Worm (Caenorhabditis elegans): Measurements from ENCODE around the gene aqp-11.

The aqp-11 gene

ce11 chrIII:13686309-13686708, 13.2 kb downstream of the aqp-11 start, which contains the start of gene dyf-2:
Gene dyf-2 (minus strand): TSS chrIII:13686445.
- TF ChIP-seq sptf-1 (tag; optimal IDR thresholded peaks at IDR 0.05) (no peak), nhr-2 (tag; optimal IDR thresholded peaks at IDR 0.05) (no peak), elt-3 (tag; optimal IDR thresholded peaks at IDR 0.05) (no peak), nhr-237 (tag; optimal IDR thresholded peaks at IDR 0.05) (no peak), blmp-1 (tag; optimal IDR thresholded peaks at IDR 0.05) (no peak), lin-32 (GFP tag; optimal IDR thresholded peaks at IDR 0.05) (no peak)

ce11 chrIII:13687211-13687610, 14.1 kb downstream of the aqp-11 start, which contains the start of gene cul-2:
Gene cul-2 (plus strand): TSS chrIII:13687269.
- no peak for TF ChIP-seq lin-13 (tag; optimal IDR thresholded peaks at IDR 0.05)
- TF ChIP-seq zip-8 (tag; optimal IDR thresholded peaks at IDR 0.05) = no peak
- TF ChIP-seq ces-1 (GFP tag; optimal IDR thresholded peaks at IDR 0.05) = peak; percentile 15
- peak; percentile 7 for TF ChIP-seq pha-4 (tag; optimal IDR thresholded peaks at IDR 0.05)
- TF ChIP-seq lin-32 (GFP tag; optimal IDR thresholded peaks at IDR 0.05) = no peak
- peak; percentile 49 for TF ChIP-seq ceh-39 (tag; optimal IDR thresholded peaks at IDR 0.05)
- TF ChIP-seq mep-1 (tag; optimal IDR thresholded peaks at IDR 0.05) = peak; percentile 44

ce11 chrIII:13692555-13692954, 19.5 kb downstream of the aqp-11 start, which contains the start of gene cyn-2:
Gene cyn-2 (plus strand): TSS chrIII:13692668.
- TF ChIP-seq nhr-12 (tag; optimal IDR thresholded peaks at IDR 0.05) (no peak), elt-3 (tag; optimal IDR thresholded peaks at IDR 0.05) (no peak), pha-4 (tag; optimal IDR thresholded peaks at IDR 0.05) (no peak), unc-62 (GFP tag; optimal IDR thresholded peaks at IDR 0.05) (no peak), nhr-76 (tag; optimal IDR thresholded peaks at IDR 0.05) (no peak)

ce11 chrIII:13693187-13693586, 20.1 kb downstream of the aqp-11 start:
- TF ChIP-seq unc-39 (tag; optimal IDR thresholded peaks at IDR 0.05) = no peak

ce11 chrIII:13694048-13694447, 21.0 kb downstream of the aqp-11 start:
- TF ChIP-seq elt-1 (tag; optimal IDR thresholded peaks at IDR 0.05; ENCODE audit: borderline replicate concordance, insufficient read depth) (no peak), ceh-43 (GFP tag; optimal IDR thresholded peaks at IDR 0.05) (no peak), unc-39 (tag; optimal IDR thresholded peaks at IDR 0.05) (no peak), nhr-237 (tag; optimal IDR thresholded peaks at IDR 0.05) (no peak), cnd-1 (tag; optimal IDR thresholded peaks at IDR 0.05) (peak; percentile 53), ces-1 (GFP tag; optimal IDR thresholded peaks at IDR 0.05) (no peak), pha-4 (tag; optimal IDR thresholded peaks at IDR 0.05) (peak; percentile 59), unc-120 (tag; optimal IDR thresholded peaks at IDR 0.05; ENCODE audit: poor library complexity, severe bottlenecking) (peak; percentile 52)

- no peak for TF ChIP-seq mep-1 (tag; optimal IDR thresholded peaks at IDR 0.05)
- TF ChIP-seq blmp-1 (tag; optimal IDR thresholded peaks at IDR 0.05) = peak; percentile 78
- no peak for TF ChIP-seq unc-62 (GFP tag; optimal IDR thresholded peaks at IDR 0.05)
Observed at ce11 chrIII:13695588-13695987, 22.5 kb downstream of the aqp-11 start.

ce11 chrIII:13697822-13698221, 24.7 kb downstream of the aqp-11 start:
- TF ChIP-seq ceh-83 (GFP tag; optimal IDR thresholded peaks at IDR 0.05) (no peak), ces-1 (GFP tag; optimal IDR thresholded peaks at IDR 0.05) (peak; percentile 31), mls-2 (tag; optimal IDR thresholded peaks at IDR 0.05) (peak; percentile 14), unc-62 (GFP tag; optimal IDR thresholded peaks at IDR 0.05) (no peak), drap-1 (GFP tag; optimal IDR thresholded peaks at IDR 0.05) (no peak), hlh-1 (tag; optimal IDR thresholded peaks at IDR 0.05) (peak; percentile 46)

- TF ChIP-seq cnd-1 (tag; optimal IDR thresholded peaks at IDR 0.05) (no peak), snpc-4 (tag; optimal IDR thresholded peaks at IDR 0.05) (no peak), elt-3 (tag; optimal IDR thresholded peaks at IDR 0.05) (no peak), nhr-12 (tag; optimal IDR thresholded peaks at IDR 0.05) (no peak), ceh-43 (GFP tag; optimal IDR thresholded peaks at IDR 0.05) (no peak), drap-1 (GFP tag; optimal IDR thresholded peaks at IDR 0.05) (no peak), hlh-1 (tag; optimal IDR thresholded peaks at IDR 0.05) (no peak), M03D4.4 (tag; optimal IDR thresholded peaks at IDR 0.05) (no peak)
Observed at ce11 chrIII:13701691-13702090, 28.6 kb downstream of the aqp-11 start, which contains the start of gene lit-1. Gene lit-1 (plus strand): TSS chrIII:13701991.

All from whole organism, mixed stage, embryonic.